Fruit fly (Drosophila melanogaster): Measurements from ENCODE around the gene Mtch.

The Mtch gene

DNA sequence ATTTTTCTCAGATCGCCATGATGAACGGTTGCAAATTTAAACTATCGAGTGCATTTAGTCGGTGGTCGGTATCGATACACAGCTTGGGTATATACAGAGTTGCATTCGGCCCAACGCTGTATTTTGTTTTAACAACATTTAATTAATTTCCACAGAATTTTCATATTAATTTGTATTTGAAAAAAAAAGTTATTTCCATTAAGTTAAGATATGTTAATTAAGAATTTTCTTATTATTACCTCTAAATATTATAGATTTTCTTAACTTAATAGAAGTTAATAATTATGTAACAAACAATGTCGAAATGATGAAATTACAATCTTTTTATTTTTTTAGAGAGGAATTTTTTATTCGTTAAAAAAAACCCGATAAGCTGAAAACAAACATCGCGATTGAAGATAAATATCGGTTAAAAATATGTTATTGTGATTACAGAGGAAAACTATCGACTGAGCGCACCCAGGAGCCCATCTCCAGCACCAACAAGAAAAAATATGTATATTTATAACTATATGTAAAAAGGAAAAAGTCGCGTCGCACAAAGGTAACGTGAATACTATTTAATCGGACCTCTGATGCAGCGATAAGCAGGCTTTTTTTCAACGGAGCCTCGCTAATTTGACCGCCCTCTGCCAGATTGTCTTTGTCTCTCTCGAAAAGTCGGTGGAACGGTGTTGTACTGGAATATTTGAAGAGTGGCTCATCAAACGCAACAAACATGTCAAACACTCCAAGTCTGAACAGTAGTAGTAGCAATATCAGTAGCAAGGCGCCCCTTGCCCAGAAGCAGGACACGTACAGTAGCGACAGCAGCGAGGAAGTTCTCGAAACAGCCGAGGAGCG lies 15.5 kb downstream of the Mtch start, which contains the start of the genes rno and mri:
TSS of gene rno (minus strand) at position 9 of the 843 bp plus-strand sequence.
TSS of gene mri (plus strand) at position 421 of the 843 bp plus-strand sequence.
- peak; percentile 76 for TF ChIP-seq CG17801 (GFP tag; optimal IDR thresholded peaks at IDR 0.05; ENCODE audit: partially characterized antibody)

dm6 chr3L:203536-204135 lies 19.2 kb downstream of the Mtch start, which contains the start of gene NitFhit:
Gene NitFhit (plus strand): TSS chr3L:203730.
- TF ChIP-seq CG17801 (GFP tag; optimal IDR thresholded peaks at IDR 0.05; ENCODE audit: partially characterized antibody) = no peak

DNA sequence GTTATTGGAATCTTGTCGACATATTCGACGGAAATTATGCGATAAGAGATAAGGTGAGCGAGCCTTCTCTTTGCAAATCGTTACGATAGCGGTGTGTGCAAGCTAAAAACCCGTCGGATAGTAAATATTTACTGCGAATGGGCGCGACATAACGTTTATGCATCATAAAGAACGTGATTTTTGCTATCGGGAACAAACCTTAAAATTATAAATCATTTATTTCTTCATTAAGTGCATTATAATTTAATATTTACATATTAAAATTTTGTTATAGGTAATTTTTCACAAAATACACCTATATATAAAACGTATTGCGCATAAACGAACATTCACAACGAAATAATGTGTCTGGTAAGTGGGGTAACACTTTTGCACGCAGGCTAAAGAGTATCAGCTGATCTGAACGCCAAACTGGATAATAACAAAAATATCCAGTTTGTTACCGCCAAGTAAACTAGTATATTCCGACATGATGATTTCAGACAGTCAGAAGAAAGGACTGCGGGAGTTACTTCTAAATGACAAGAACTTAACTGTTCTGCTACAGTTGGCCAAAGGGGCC lies 21.4 kb downstream of the Mtch start, which contains the start of the genes Gk1 and CG13876:
TSS of gene Gk1 (minus strand) at position 122 of the 562 bp plus-strand sequence.
TSS of gene CG13876 (plus strand) at position 412 of the 562 bp plus-strand sequence.
- peak; percentile 99 for TF ChIP-seq CG17801 (GFP tag; optimal IDR thresholded peaks at IDR 0.05; ENCODE audit: partially characterized antibody)

- peak; percentile 40 for TF ChIP-seq CG17801 (GFP tag; optimal IDR thresholded peaks at IDR 0.05; ENCODE audit: partially characterized antibody)
These were observed 26.8 kb downstream of the Mtch start, which contains the start of gene Prp4k for dm6 chr3L:211200-211599. Gene Prp4k (minus strand): TSS chr3L:211457.

- peak; percentile 11 for TF ChIP-seq CG17801 (GFP tag; optimal IDR thresholded peaks at IDR 0.05; ENCODE audit: partially characterized antibody)
These were observed 28.1 kb downstream of the Mtch start, which contains the start of the genes thoc7 and Dis3l2 for dm6 chr3L:212520-212919. Gene thoc7 (minus strand): TSS chr3L:212687. Gene Dis3l2 (plus strand): TSS chr3L:212709.

DNA sequence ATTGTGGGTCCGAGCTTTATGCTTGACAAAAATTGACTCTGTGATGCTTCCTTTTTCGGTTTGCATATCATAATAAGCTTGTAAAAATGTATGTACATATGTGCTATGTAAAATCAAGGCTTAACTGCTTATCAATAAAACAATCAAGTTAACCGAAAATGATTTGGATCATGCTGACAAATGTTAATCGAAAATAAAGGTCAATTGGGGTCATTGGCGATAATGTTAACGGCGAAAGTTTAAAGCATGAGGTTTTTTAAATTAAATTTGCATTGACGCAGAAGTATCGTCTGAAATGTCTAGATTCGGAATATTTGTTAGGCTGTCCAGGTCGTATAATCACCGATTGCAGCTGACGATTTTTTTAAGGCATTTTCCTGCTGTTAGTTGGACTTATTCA lies 31.9 kb downstream of the Mtch start, which contains the start of gene Kaz1-ORFB:
TSS of gene Kaz1-ORFB (plus strand) at position 301 of the 400 bp plus-strand sequence.
- no peak for TF ChIP-seq CG17801 (GFP tag; optimal IDR thresholded peaks at IDR 0.05; ENCODE audit: partially characterized antibody)

- TF ChIP-seq CG17801 (GFP tag; optimal IDR thresholded peaks at IDR 0.05; ENCODE audit: partially characterized antibody) = no peak
These were observed 33.2 kb downstream of the Mtch start, which contains the start of gene CG13877 for dm6 chr3L:217480-218118. Gene CG13877 (plus strand): TSS chr3L:218068.

DNA sequence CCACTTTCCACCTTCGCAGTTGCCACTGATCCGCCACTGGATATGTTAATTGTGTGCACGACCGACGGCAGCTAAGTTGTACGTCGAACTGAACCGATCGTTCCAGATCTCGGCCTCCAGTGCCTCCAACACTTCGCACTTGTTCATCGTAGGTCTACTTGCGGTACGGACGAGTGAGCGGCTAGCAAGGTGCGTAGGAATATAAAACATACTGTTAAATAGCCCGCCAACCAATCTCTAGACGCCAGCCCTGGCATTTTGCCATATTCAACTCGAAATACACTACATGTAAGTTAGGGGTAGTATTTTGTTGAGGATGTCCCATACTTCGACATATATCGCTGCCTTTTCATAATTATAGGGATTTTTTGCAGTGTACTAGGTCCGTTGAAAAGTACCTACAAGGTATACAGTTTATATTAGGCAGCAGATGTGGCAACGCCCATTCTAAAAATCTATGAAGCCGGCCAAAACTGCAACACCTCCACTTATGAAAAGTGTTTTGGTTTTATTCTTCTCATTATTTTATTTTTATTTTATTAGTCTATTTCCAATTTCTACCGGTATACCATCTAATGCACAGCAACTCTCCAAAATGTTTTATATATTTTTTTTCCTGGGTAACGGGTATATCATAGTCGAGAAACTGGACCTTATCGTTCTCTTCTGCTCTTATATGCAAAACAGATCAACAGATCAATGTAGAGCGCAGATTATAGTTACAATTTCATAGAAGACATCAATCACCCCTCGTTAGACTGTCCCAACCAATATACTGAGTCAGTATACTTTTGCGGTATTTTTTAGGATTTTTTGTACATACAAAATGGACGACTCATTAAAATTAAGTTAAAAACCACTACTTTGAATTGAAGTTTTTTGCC lies 38.8 kb downstream of the Mtch start, which contains the start of the genes pyx and CG33229:
TSS of gene pyx (minus strand) at position 51 of the 884 bp plus-strand sequence.
TSS of gene CG33229 (plus strand) at position 834 of the 884 bp plus-strand sequence.
- peak; percentile 29 for TF ChIP-seq CG17801 (GFP tag; optimal IDR thresholded peaks at IDR 0.05; ENCODE audit: partially characterized antibody)

dm6 chr3L:224004-224951 lies 39.9 kb downstream of the Mtch start:
- no peak for TF ChIP-seq CG17801 (GFP tag; optimal IDR thresholded peaks at IDR 0.05; ENCODE audit: partially characterized antibody)

DNA sequence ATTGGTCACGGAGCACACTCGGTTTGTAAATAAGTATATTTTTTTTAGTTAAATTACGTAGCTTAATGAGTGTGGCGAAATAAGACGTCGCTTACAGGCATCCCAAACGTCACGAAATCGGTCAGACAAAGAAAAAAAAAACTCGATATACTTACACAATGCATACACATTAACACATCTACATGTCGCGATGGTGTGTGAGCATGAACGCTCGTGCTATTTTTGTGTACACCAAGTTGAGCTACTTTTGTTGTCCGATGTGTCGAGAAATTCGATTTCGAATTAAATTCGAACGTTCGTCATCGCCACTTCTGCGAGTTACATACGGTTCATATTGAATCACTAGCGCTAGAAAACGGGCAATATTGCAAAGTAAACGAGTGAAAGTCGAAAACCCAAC lies 40.7 kb downstream of the Mtch start:
- TF ChIP-seq CG17801 (GFP tag; optimal IDR thresholded peaks at IDR 0.05; ENCODE audit: partially characterized antibody) = no peak

DNA sequence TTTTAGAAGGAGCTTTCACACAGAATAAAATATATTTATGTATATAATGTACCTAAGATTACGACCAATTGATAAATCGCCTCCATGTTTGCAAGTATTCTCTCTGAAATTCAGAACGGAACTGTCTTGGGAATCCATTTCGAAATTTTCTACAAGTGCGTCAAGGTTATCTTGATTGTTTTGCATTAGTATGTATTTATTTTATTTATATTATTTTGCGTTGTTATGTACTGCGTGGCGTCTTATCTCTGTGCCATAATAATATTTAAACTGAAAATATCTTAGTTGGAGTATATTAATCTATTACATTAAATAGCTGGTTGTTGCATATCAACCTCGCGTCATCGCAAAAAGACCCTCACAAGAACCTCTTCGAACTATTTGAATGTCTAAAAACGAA lies 47.1 kb downstream of the Mtch start, which contains the start of gene CG42846:
TSS of gene CG42846 (minus strand) at position 101 of the 400 bp plus-strand sequence.
- no peak for TF ChIP-seq CG17801 (GFP tag; optimal IDR thresholded peaks at IDR 0.05; ENCODE audit: partially characterized antibody)

dm6 chr3L:232267-232666 lies 47.8 kb downstream of the Mtch start, which contains the start of gene CG34454:
Gene CG34454 (minus strand): TSS chr3L:232350.
- TF ChIP-seq CG17801 (GFP tag; optimal IDR thresholded peaks at IDR 0.05; ENCODE audit: partially characterized antibody) = no peak

Measured in ovary, adult (tissue).